Worm (Caenorhabditis elegans): ENCODE results near the gene cwn-2.

Gene cwn-2

ce11 chrIV:10063941-10064340 is 3.7 kb upstream of the cwn-2 start:
- no peak for TF ChIP-seq ceh-16 (tag; optimal IDR thresholded peaks at IDR 0.05)
- no peak for TF ChIP-seq fkh-10 (GFP tag; optimal IDR thresholded peaks at IDR 0.05)
- no peak for TF ChIP-seq fkh-2 (tag; optimal IDR thresholded peaks at IDR 0.05)
- TF ChIP-seq snpc-4 (tag; optimal IDR thresholded peaks at IDR 0.05) = no peak
- TF ChIP-seq nfya-1 (tag; optimal IDR thresholded peaks at IDR 0.05; ENCODE audit: insufficient read depth) = no peak
- TF ChIP-seq ceh-28 (tag; optimal IDR thresholded peaks at IDR 0.05) = no peak
- TF ChIP-seq nhr-12 (tag; optimal IDR thresholded peaks at IDR 0.05) = no peak
- no peak for TF ChIP-seq sea-2 (GFP tag; optimal IDR thresholded peaks at IDR 0.05)
- TF ChIP-seq ama-1 (optimal IDR thresholded peaks at IDR 0.05) = no peak
- no peak for TF ChIP-seq lin-15B (tag; optimal IDR thresholded peaks at IDR 0.05)
- TF ChIP-seq nhr-28 (tag; optimal IDR thresholded peaks at IDR 0.05) = no peak
- no peak for TF ChIP-seq ztf-11 (tag; optimal IDR thresholded peaks at IDR 0.05)

- TF ChIP-seq unc-62 (GFP tag; optimal IDR thresholded peaks at IDR 0.05) = peak; percentile 36
- peak; percentile 74 for TF ChIP-seq lin-39 (tag; optimal IDR thresholded peaks at IDR 0.05)
- no peak for TF ChIP-seq nhr-76 (tag; optimal IDR thresholded peaks at IDR 0.05)
Measured at ce11 chrIV:10065159-10065558, 2.5 kb upstream of the cwn-2 start.

ce11 chrIV:10066456-10066855 is 1.2 kb upstream of the cwn-2 start:
- TF ChIP-seq ceh-82 (tag; optimal IDR thresholded peaks at IDR 0.05) (no peak), nhr-12 (tag; optimal IDR thresholded peaks at IDR 0.05) (no peak), daf-12 (tag; optimal IDR thresholded peaks at IDR 0.05) (no peak), ceh-16 (tag; optimal IDR thresholded peaks at IDR 0.05) (no peak), elt-2 (tag; optimal IDR thresholded peaks at IDR 0.05) (peak; percentile 44), pqm-1 (tag; optimal IDR thresholded peaks at IDR 0.05) (peak; percentile 10)

ce11 chrIV:10068266-10068665 is 650 bp downstream of the cwn-2 start:
- TF ChIP-seq ZK546.5 (tag; optimal IDR thresholded peaks at IDR 0.05) (no peak), nfya-1 (tag; optimal IDR thresholded peaks at IDR 0.05; ENCODE audit: insufficient read depth) (no peak), fos-1 (tag; optimal IDR thresholded peaks at IDR 0.05) (no peak), unc-62 (GFP tag; optimal IDR thresholded peaks at IDR 0.05) (no peak), zag-1 (tag; optimal IDR thresholded peaks at IDR 0.05) (no peak)

- TF ChIP-seq lin-39 (tag; optimal IDR thresholded peaks at IDR 0.05) (no peak), ceh-9 (tag; optimal IDR thresholded peaks at IDR 0.05) (no peak), nhr-76 (tag; optimal IDR thresholded peaks at IDR 0.05) (no peak), nhr-11 (tag; optimal IDR thresholded peaks at IDR 0.05) (no peak), skn-1 (tag; optimal IDR thresholded peaks at IDR 0.05) (no peak)
Measured at ce11 chrIV:10072527-10072926, 4.9 kb downstream of the cwn-2 start, which contains the start of gene W01B6.3. TSS of gene W01B6.3 (minus strand) at chrIV:10072627.

ce11 chrIV:10075034-10075510 is 7.5 kb downstream of the cwn-2 start, which contains the start of the genes ttbk-4 and W01B6.4:
TSS of gene ttbk-4 (minus strand) at chrIV:10075134.
TSS of gene W01B6.4 (plus strand) at chrIV:10075460.
- TF ChIP-seq nhr-77 (tag; optimal IDR thresholded peaks at IDR 0.05) = no peak
- no peak for TF ChIP-seq unc-39 (tag; optimal IDR thresholded peaks at IDR 0.05)
- no peak for TF ChIP-seq skn-1 (tag; optimal IDR thresholded peaks at IDR 0.05)
- no peak for TF ChIP-seq fkh-2 (tag; optimal IDR thresholded peaks at IDR 0.05)
- TF ChIP-seq unc-62 (GFP tag; optimal IDR thresholded peaks at IDR 0.05) = no peak
- no peak for TF ChIP-seq nhr-12 (tag; optimal IDR thresholded peaks at IDR 0.05)
- TF ChIP-seq nhr-237 (tag; optimal IDR thresholded peaks at IDR 0.05) = no peak
- TF ChIP-seq nhr-11 (tag; optimal IDR thresholded peaks at IDR 0.05) = no peak
- TF ChIP-seq egl-27 (tag; optimal IDR thresholded peaks at IDR 0.05) = no peak
- TF ChIP-seq pha-4 (tag; optimal IDR thresholded peaks at IDR 0.05) = no peak
- no peak for TF ChIP-seq ztf-11 (tag; optimal IDR thresholded peaks at IDR 0.05)
- no peak for TF ChIP-seq nhr-23 (tag; optimal IDR thresholded peaks at IDR 0.05)
- no peak for TF ChIP-seq mml-1 (tag; optimal IDR thresholded peaks at IDR 0.05)
- TF ChIP-seq snpc-4 (tag; optimal IDR thresholded peaks at IDR 0.05) = no peak
- no peak for TF ChIP-seq lsy-12 (tag; optimal IDR thresholded peaks at IDR 0.05)
- TF ChIP-seq ceh-16 (tag; optimal IDR thresholded peaks at IDR 0.05) = no peak
- TF ChIP-seq lin-39 (tag; optimal IDR thresholded peaks at IDR 0.05) = no peak
- no peak for TF ChIP-seq daf-12 (tag; optimal IDR thresholded peaks at IDR 0.05)

Data from whole organism, L3 larva.